Worm (Caenorhabditis elegans) whole organism, midembryonic: ENCODE results near the gene Y59H11AR.4.

Source experiments
- T22C8.4 ChIP-seq: fragments of 200-800 bp; sonication (Bioruptor generic); IDR thresholded peaks from 2 replicates; pipeline ENCODE4 v1.3.6; 2022; ENCODE audit warnings: missing genetic modification characterization, missing compliant biosample characterization
- cog-1 ChIP-seq: sonication (generic microtip); optimal IDR thresholded peaks from 2 replicates; lab custom pipeline; 2016; ENCODE audit warnings: missing genetic modification characterization, missing compliant biosample characterization
- flt-1 ChIP-seq: fragments of 200-800 bp; sonication (Bioruptor generic); IDR thresholded peaks from 2 replicates; pipeline ENCODE4 v1.3.6; 2022; ENCODE audit warnings: missing genetic modification characterization, missing compliant biosample characterization
- med-1 ChIP-seq: sonication (generic microtip); optimal IDR thresholded peaks from 2 replicates; lab custom pipeline; 2017; ENCODE audit warnings: missing genetic modification characterization, mild to moderate bottlenecking, missing compliant biosample characterization, antibody characterized with exemption, missing genetic modification reagents; ENCODE audit not compliant: insufficient read depth
- ref-1 ChIP-seq: fragments of 200-800 bp; sonication (Bioruptor generic); conservative IDR thresholded peaks from 2 replicates; pipeline ENCODE4 v1.3.6; 2022; ENCODE audit warnings: missing genetic modification reagents, missing genetic modification characterization, missing compliant biosample characterization
- ztf-23 ChIP-seq: fragments of 200-800 bp; sonication (Bioruptor generic); IDR thresholded peaks from 2 replicates; pipeline ENCODE4 v1.3.6; 2022; ENCODE audit warnings: missing genetic modification reagents, missing genetic modification characterization, missing compliant biosample characterization
- ztf-29 ChIP-seq: fragments of 200-800 bp; sonication (Bioruptor generic); IDR thresholded peaks from 2 replicates; pipeline ENCODE4 v1.3.6; 2022; ENCODE audit warnings: missing genetic modification reagents, missing genetic modification characterization, missing compliant biosample characterization

DNA sequence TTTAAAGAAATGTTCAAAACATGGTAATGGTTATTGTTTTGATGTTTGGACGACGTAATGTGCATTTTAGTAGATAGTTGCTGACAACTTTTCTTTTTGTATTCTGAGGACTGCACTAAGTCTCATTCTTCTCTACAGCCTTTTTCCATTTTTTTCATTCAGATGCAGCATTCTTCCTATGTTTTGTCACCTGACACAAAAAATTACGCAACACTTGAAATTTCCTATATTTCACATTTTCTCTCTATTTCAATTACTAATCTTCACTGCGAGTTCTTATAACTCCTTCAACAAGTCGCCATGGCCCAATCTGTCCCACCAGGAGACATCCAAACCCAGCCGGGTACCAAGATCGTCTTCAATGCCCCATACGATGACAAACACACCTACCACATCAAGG, 29.4 kb downstream of the Y59H11AR.4 start, which contains the start of gene Y59H11AM.1:
- TF ChIP-seq T22C8.4 (GFP tag; lab: Robert Waterston, UW) (no peak), ztf-23 (GFP tag; lab: Robert Waterston, UW) (no peak), ztf-29 (GFP tag; lab: Robert Waterston, UW) (no peak), med-1 (GFP tag; lab: Kevin White, UChicago) (no peak), flt-1 (GFP tag; lab: Robert Waterston, UW) (no peak), ref-1 (GFP tag; lab: Robert Waterston, UW) (no peak), cog-1 (tag; lab: Kevin White, UChicago) (no peak)
